Worm (Caenorhabditis elegans) whole organism, midembryonic: ENCODE results near the gene T13C2.2.
A peak's percentile ranks its signal among the peaks of the same experiment; 100 is the strongest.

Experiments
- T22C8.4 ChIP-seq: fragments of 200-800 bp; sonication (Bioruptor generic); IDR thresholded peaks from 2 replicates; pipeline ENCODE4 v1.3.6; 2022; ENCODE audit warnings: missing genetic modification characterization, missing compliant biosample characterization
- cog-1 ChIP-seq: sonication (generic microtip); optimal IDR thresholded peaks from 2 replicates; lab custom pipeline; 2016; ENCODE audit warnings: missing genetic modification characterization, missing compliant biosample characterization
- flt-1 ChIP-seq: fragments of 200-800 bp; sonication (Bioruptor generic); IDR thresholded peaks from 2 replicates; pipeline ENCODE4 v1.3.6; 2022; ENCODE audit warnings: missing genetic modification characterization, missing compliant biosample characterization
- klf-2 ChIP-seq: fragments of 200-800 bp; sonication (Bioruptor generic); conservative IDR thresholded peaks from 2 replicates; pipeline ENCODE4 v1.3.6; 2022; ENCODE audit warnings: missing genetic modification reagents, missing genetic modification characterization, missing compliant biosample characterization
- med-1 ChIP-seq: sonication (generic microtip); optimal IDR thresholded peaks from 2 replicates; lab custom pipeline; 2017; ENCODE audit warnings: missing genetic modification characterization, mild to moderate bottlenecking, missing compliant biosample characterization, antibody characterized with exemption, missing genetic modification reagents; ENCODE audit not compliant: insufficient read depth
- ref-1 ChIP-seq: fragments of 200-800 bp; sonication (Bioruptor generic); conservative IDR thresholded peaks from 2 replicates; pipeline ENCODE4 v1.3.6; 2022; ENCODE audit warnings: missing genetic modification reagents, missing genetic modification characterization, missing compliant biosample characterization
- tab-1 ChIP-seq: fragments of 200-800 bp; sonication (Bioruptor generic); IDR thresholded peaks from 2 replicates; pipeline ENCODE4 v1.3.6; 2022; ENCODE audit warnings: missing genetic modification characterization, missing compliant biosample characterization
- ztf-23 ChIP-seq: fragments of 200-800 bp; sonication (Bioruptor generic); IDR thresholded peaks from 2 replicates; pipeline ENCODE4 v1.3.6; 2022; ENCODE audit warnings: missing genetic modification reagents, missing genetic modification characterization, missing compliant biosample characterization
- ztf-29 ChIP-seq: fragments of 200-800 bp; sonication (Bioruptor generic); IDR thresholded peaks from 2 replicates; pipeline ENCODE4 v1.3.6; 2022; ENCODE audit warnings: missing genetic modification reagents, missing genetic modification characterization, missing compliant biosample characterization

The T13C2.2 gene

ce11 chrII:6808539-6808938 lies 16.5 kb downstream of the T13C2.2 start:
- TF ChIP-seq flt-1 (GFP tag; lab: Robert Waterston, UW) (0 out of 2 replicates have a peak, but pooled peaks have one; percentile 18), T22C8.4 (GFP tag; lab: Robert Waterston, UW) (no peak)

ce11 chrII:6810663-6811062 lies 18.7 kb downstream of the T13C2.2 start, which contains the start of gene snt-1:
TSS of gene snt-1 (plus strand) at chrII:6810963.
- TF ChIP-seq flt-1 (GFP tag; lab: Robert Waterston, UW) (no peak), klf-2 (GFP tag; lab: Robert Waterston, UW) (no peak), T22C8.4 (GFP tag; lab: Robert Waterston, UW) (no peak), cog-1 (tag; lab: Kevin White, UChicago) (no peak)

- no peak for TF ChIP-seq tab-1 (GFP tag; lab: Robert Waterston, UW)
- no peak for TF ChIP-seq ztf-23 (GFP tag; lab: Robert Waterston, UW)
- no peak for TF ChIP-seq cog-1 (tag; lab: Kevin White, UChicago)
- TF ChIP-seq T22C8.4 (GFP tag; lab: Robert Waterston, UW): no peak
- TF ChIP-seq ref-1 (GFP tag; lab: Robert Waterston, UW): no peak
These were observed 20.5 kb downstream of the T13C2.2 start for ce11 chrII:6812514-6812913.

ce11 chrII:6816324-6816723 lies 24.3 kb downstream of the T13C2.2 start:
- TF ChIP-seq flt-1 (GFP tag; lab: Robert Waterston, UW): no peak
- TF ChIP-seq klf-2 (GFP tag; lab: Robert Waterston, UW): no peak
- no peak for TF ChIP-seq med-1 (GFP tag; lab: Kevin White, UChicago)
- TF ChIP-seq ztf-23 (GFP tag; lab: Robert Waterston, UW): no peak
- no peak for TF ChIP-seq tab-1 (GFP tag; lab: Robert Waterston, UW)
- no peak for TF ChIP-seq ref-1 (GFP tag; lab: Robert Waterston, UW)
- no peak for TF ChIP-seq T22C8.4 (GFP tag; lab: Robert Waterston, UW)
- TF ChIP-seq cog-1 (tag; lab: Kevin White, UChicago): no peak
- no peak for TF ChIP-seq ztf-29 (GFP tag; lab: Robert Waterston, UW)

ce11 chrII:6820278-6820971 lies 28.4 kb downstream of the T13C2.2 start:
- TF ChIP-seq tab-1 (GFP tag; lab: Robert Waterston, UW): no peak
- TF ChIP-seq ztf-29 (GFP tag; lab: Robert Waterston, UW): no peak
- TF ChIP-seq ztf-23 (GFP tag; lab: Robert Waterston, UW): no peak
- no peak for TF ChIP-seq klf-2 (GFP tag; lab: Robert Waterston, UW)
- TF ChIP-seq med-1 (GFP tag; lab: Kevin White, UChicago): no peak
- TF ChIP-seq T22C8.4 (GFP tag; lab: Robert Waterston, UW): no peak
- TF ChIP-seq cog-1 (tag; lab: Kevin White, UChicago): no peak

ce11 chrII:6821118-6821517 lies 29.1 kb downstream of the T13C2.2 start:
- TF ChIP-seq ztf-29 (GFP tag; lab: Robert Waterston, UW) (no peak), klf-2 (GFP tag; lab: Robert Waterston, UW) (no peak), med-1 (GFP tag; lab: Kevin White, UChicago) (no peak), ztf-23 (GFP tag; lab: Robert Waterston, UW) (no peak), T22C8.4 (GFP tag; lab: Robert Waterston, UW) (no peak), tab-1 (GFP tag; lab: Robert Waterston, UW) (no peak), ref-1 (GFP tag; lab: Robert Waterston, UW) (no peak), flt-1 (GFP tag; lab: Robert Waterston, UW) (no peak)

- TF ChIP-seq ztf-23 (GFP tag; lab: Robert Waterston, UW) (no peak), klf-2 (GFP tag; lab: Robert Waterston, UW) (no peak), flt-1 (GFP tag; lab: Robert Waterston, UW) (no peak), ref-1 (GFP tag; lab: Robert Waterston, UW) (no peak), ztf-29 (GFP tag; lab: Robert Waterston, UW) (no peak), tab-1 (GFP tag; lab: Robert Waterston, UW) (no peak), cog-1 (tag; lab: Kevin White, UChicago) (no peak), T22C8.4 (GFP tag; lab: Robert Waterston, UW) (no peak), med-1 (GFP tag; lab: Kevin White, UChicago) (no peak)
These were observed 29.8 kb downstream of the T13C2.2 start for ce11 chrII:6821832-6822231.

- TF ChIP-seq flt-1 (GFP tag; lab: Robert Waterston, UW) (no peak), tab-1 (GFP tag; lab: Robert Waterston, UW) (no peak), T22C8.4 (GFP tag; lab: Robert Waterston, UW) (no peak), cog-1 (tag; lab: Kevin White, UChicago) (no peak), ztf-29 (GFP tag; lab: Robert Waterston, UW) (no peak), klf-2 (GFP tag; lab: Robert Waterston, UW) (no peak), med-1 (GFP tag; lab: Kevin White, UChicago) (no peak), ref-1 (GFP tag; lab: Robert Waterston, UW) (no peak), ztf-23 (GFP tag; lab: Robert Waterston, UW) (no peak)
These were observed 30.4 kb downstream of the T13C2.2 start for ce11 chrII:6822347-6822746.

ce11 chrII:6823233-6823632 lies 31.2 kb downstream of the T13C2.2 start:
- TF ChIP-seq cog-1 (tag; lab: Kevin White, UChicago): peak; percentile 42
- no peak for TF ChIP-seq ref-1 (GFP tag; lab: Robert Waterston, UW)
- no peak for TF ChIP-seq T22C8.4 (GFP tag; lab: Robert Waterston, UW)
- TF ChIP-seq tab-1 (GFP tag; lab: Robert Waterston, UW): no peak
- TF ChIP-seq ztf-29 (GFP tag; lab: Robert Waterston, UW): no peak
- no peak for TF ChIP-seq flt-1 (GFP tag; lab: Robert Waterston, UW)
- TF ChIP-seq klf-2 (GFP tag; lab: Robert Waterston, UW): no peak
